Worm (Caenorhabditis elegans) whole organism, L2 larva: ENCODE results near the gene rhy-1.
A peak's percentile ranks its signal among the peaks of the same experiment; 100 is the strongest.

Experiments
- C34F6.9 ChIP-seq: fragments of 150-350 bp; optimal IDR thresholded peaks from 2 replicates; lab custom pipeline; 2014; ENCODE audit warnings: missing biosample characterization, missing genetic modification characterization
- F13H6.1 ChIP-seq: sonication (generic microtip); optimal IDR thresholded peaks from 2 replicates; lab custom pipeline; 2016; ENCODE audit warnings: missing genetic modification characterization, missing compliant biosample characterization
- R02D3.7 ChIP-seq: fragments of 150-350 bp; optimal IDR thresholded peaks from 2 replicates; lab custom pipeline; 2014; ENCODE audit warnings: missing biosample characterization, missing genetic modification characterization
- ZK546.5 ChIP-seq: sonication (generic microtip); optimal IDR thresholded peaks from 2 replicates; lab custom pipeline; 2017; ENCODE audit warnings: missing biosample characterization, missing genetic modification characterization
- alr-1 ChIP-seq: fragments of 150-350 bp; optimal IDR thresholded peaks from 2 replicates; lab custom pipeline; 2014; ENCODE audit warnings: missing biosample characterization, missing genetic modification characterization
- aly-2 ChIP-seq: fragments of 150-350 bp; optimal IDR thresholded peaks from 2 replicates; lab custom pipeline; 2014; ENCODE audit warnings: missing biosample characterization, missing genetic modification characterization
- ama-1 ChIP-seq: fragments of 150-350 bp; optimal IDR thresholded peaks from 2 replicates; lab custom pipeline; 2018; ENCODE audit warnings: inconsistent platforms
- blmp-1 ChIP-seq: sonication (generic microtip); optimal IDR thresholded peaks from 2 replicates; lab custom pipeline; 2017; ENCODE audit warnings: missing genetic modification characterization, mild to moderate bottlenecking, missing compliant biosample characterization, antibody characterized with exemption, moderate library complexity; ENCODE audit not compliant: insufficient read depth
- ceh-16 ChIP-seq: fragments of 150-350 bp; optimal IDR thresholded peaks from 2 replicates; lab custom pipeline; 2014; ENCODE audit warnings: missing biosample characterization, missing genetic modification characterization
- ceh-82 ChIP-seq: fragments of 150-350 bp; optimal IDR thresholded peaks from 2 replicates; lab custom pipeline; 2014; ENCODE audit warnings: missing biosample characterization, missing genetic modification characterization
- crh-2 ChIP-seq: sonication (generic microtip); optimal IDR thresholded peaks from 2 replicates; lab custom pipeline; 2017; ENCODE audit warnings: missing biosample characterization, missing genetic modification characterization
- dmd-4 ChIP-seq: sonication (generic microtip); optimal IDR thresholded peaks from 2 replicates; lab custom pipeline; 2017; ENCODE audit warnings: missing biosample characterization, missing genetic modification characterization
- egl-27 ChIP-seq: sonication (generic microtip); optimal IDR thresholded peaks from 3 replicates; lab custom pipeline; 2017; ENCODE audit warnings: missing biosample characterization, missing genetic modification reagents, missing genetic modification characterization
- elt-3 ChIP-seq: sonication (generic microtip); optimal IDR thresholded peaks from 2 replicates; lab custom pipeline; 2017; ENCODE audit warnings: missing biosample characterization, missing genetic modification characterization
- fos-1 ChIP-seq: fragments of 150-350 bp; optimal IDR thresholded peaks from 2 replicates; lab custom pipeline; 2014; ENCODE audit warnings: missing biosample characterization, missing genetic modification characterization
- gmeb-1 ChIP-seq: fragments of 150-350 bp; optimal IDR thresholded peaks from 2 replicates; lab custom pipeline; 2014; ENCODE audit warnings: missing biosample characterization, missing genetic modification characterization
- lin-11 ChIP-seq: fragments of 150-350 bp; sonication (generic microtip); optimal IDR thresholded peaks from 2 replicates; lab custom pipeline; 2014; ENCODE audit warnings: missing biosample characterization, missing genetic modification characterization, inconsistent platforms, mixed read lengths
- lin-13 ChIP-seq: fragments of 150-350 bp; optimal IDR thresholded peaks from 2 replicates; lab custom pipeline; 2014; ENCODE audit warnings: missing biosample characterization, missing genetic modification reagents, missing genetic modification characterization
- lin-39 ChIP-seq: fragments of 150-350 bp; optimal IDR thresholded peaks from 2 replicates; lab custom pipeline; 2014; ENCODE audit warnings: missing biosample characterization, missing genetic modification reagents, missing genetic modification characterization
- lsy-2 ChIP-seq, 2 experiments: fragments of 150-350 bp in 1 of 2; sonication (generic microtip) in 1 of 2; optimal IDR thresholded peaks; 2 replicates each; lab custom pipeline; 2014 to 2017; ENCODE audit warnings: missing biosample characterization in 2 of 2, missing genetic modification characterization in 2 of 2
- mbf-1 ChIP-seq: sonication (generic microtip); optimal IDR thresholded peaks from 2 replicates; lab custom pipeline; 2017; ENCODE audit warnings: missing biosample characterization, missing genetic modification characterization
- nhr-11 ChIP-seq: fragments of 150-350 bp; optimal IDR thresholded peaks from 2 replicates; lab custom pipeline; 2014; ENCODE audit warnings: missing biosample characterization, missing genetic modification characterization
- nhr-12 ChIP-seq: fragments of 150-350 bp; optimal IDR thresholded peaks from 2 replicates; lab custom pipeline; 2014; ENCODE audit warnings: missing biosample characterization, missing genetic modification characterization
- nhr-129 ChIP-seq: fragments of 150-350 bp; optimal IDR thresholded peaks from 2 replicates; lab custom pipeline; 2014; ENCODE audit warnings: missing biosample characterization, missing genetic modification characterization
- nhr-21 ChIP-seq: fragments of 150-350 bp; optimal IDR thresholded peaks from 2 replicates; lab custom pipeline; 2014; ENCODE audit warnings: missing biosample characterization, missing genetic modification characterization
- nhr-23 ChIP-seq: fragments of 150-350 bp; optimal IDR thresholded peaks from 2 replicates; lab custom pipeline; 2014; ENCODE audit warnings: missing biosample characterization, missing genetic modification reagents, missing genetic modification characterization
- nhr-25 ChIP-seq: fragments of 150-350 bp; sonication (generic microtip); optimal IDR thresholded peaks from 3 replicates; lab custom pipeline; 2014; ENCODE audit warnings: missing biosample characterization, missing genetic modification characterization
- nhr-77 ChIP-seq: fragments of 150-350 bp; optimal IDR thresholded peaks from 2 replicates; lab custom pipeline; 2014; ENCODE audit warnings: missing biosample characterization, missing genetic modification characterization
- peb-1 ChIP-seq: fragments of 150-350 bp; optimal IDR thresholded peaks from 2 replicates; lab custom pipeline; 2014; ENCODE audit warnings: missing biosample characterization, missing genetic modification characterization
- skn-1 ChIP-seq: sonication (generic microtip); optimal IDR thresholded peaks from 2 replicates; lab custom pipeline; 2017; ENCODE audit warnings: missing biosample characterization, missing genetic modification characterization
- sma-3 ChIP-seq: sonication (generic microtip); optimal IDR thresholded peaks from 2 replicates; lab custom pipeline; 2016; ENCODE audit warnings: missing genetic modification reagents, missing genetic modification characterization, missing compliant biosample characterization
- sma-9 ChIP-seq, 2 experiments: fragments of 150-350 bp in 1 of 2; sonication (generic microtip) in 1 of 2; optimal IDR thresholded peaks; 2 replicates each; lab custom pipeline; 2014 to 2016; ENCODE audit warnings: missing genetic modification characterization in 2 of 2, mild to moderate bottlenecking in 1 of 2, missing biosample characterization in 1 of 2, missing compliant biosample characterization in 1 of 2, missing genetic modification reagents in 1 of 2, moderate library complexity in 1 of 2
- unc-62 ChIP-seq: fragments of 150-350 bp; optimal IDR thresholded peaks from 2 replicates; lab custom pipeline; 2014; ENCODE audit warnings: missing biosample characterization, missing genetic modification reagents, missing genetic modification characterization
- ztf-1 ChIP-seq: fragments of 200-800 bp; sonication (Bioruptor generic); conservative IDR thresholded peaks from 2 replicates; pipeline ENCODE4 v1.3.6; 2022; ENCODE audit warnings: missing genetic modification characterization, missing compliant biosample characterization
- ztf-4 ChIP-seq: fragments of 150-350 bp; optimal IDR thresholded peaks from 2 replicates; lab custom pipeline; 2014; ENCODE audit warnings: missing biosample characterization, missing genetic modification characterization

The rhy-1 gene

DNA sequence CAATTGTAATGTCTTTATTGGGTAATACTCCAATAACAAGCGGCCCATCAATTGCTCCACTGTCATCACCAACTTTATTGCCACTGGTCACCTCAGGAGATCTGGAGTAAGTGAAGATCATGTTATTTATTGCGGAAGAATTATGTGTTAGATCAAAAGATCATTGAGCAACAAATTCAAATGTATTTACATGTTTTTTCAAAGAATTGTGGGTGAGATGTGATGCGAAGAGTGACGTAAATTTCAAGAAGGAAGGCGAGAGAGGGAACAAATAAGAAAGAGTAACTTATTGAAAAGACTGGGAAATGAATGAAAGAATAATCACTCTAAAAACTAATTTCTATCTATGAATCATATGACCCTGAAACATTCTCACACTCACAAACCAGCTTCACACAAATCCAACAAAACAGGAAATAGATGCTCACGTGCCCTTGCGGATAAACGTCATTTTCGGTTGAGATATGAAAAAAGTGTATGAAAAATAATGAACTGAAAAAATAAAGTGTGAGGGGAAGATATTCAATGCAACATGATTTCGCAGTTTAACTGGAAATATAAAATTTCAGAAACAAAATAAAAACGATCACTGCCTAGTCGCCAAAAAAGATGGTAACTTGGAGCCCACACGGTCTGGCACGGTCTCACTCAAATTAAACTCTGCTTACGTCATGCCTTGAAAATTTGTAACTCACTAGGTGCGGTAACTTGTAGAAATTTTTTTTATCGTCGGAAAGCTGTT, 40.2 kb upstream of the rhy-1 start:
- TF ChIP-seq blmp-1 (no peak), nhr-11 (tag; lab: Kevin White, UChicago) (no peak), ztf-4 (peak; percentile 25), lsy-2 (tag; optimal IDR thresholded peaks at IDR 0.05; lab: Kevin White, UChicago) (peak in 1 of 2 experiments; percentile 6), alr-1 (tag; lab: Kevin White, UChicago) (no peak), nhr-23 (tag; lab: Kevin White, UChicago) (no peak), lin-13 (GFP tag; lab: Kevin White, UChicago) (no peak), peb-1 (no peak), egl-27 (no peak), sma-9 (GFP tag; optimal IDR thresholded peaks at IDR 0.05; lab: Kevin White, UChicago) (peak; percentile 42), sma-9 (tag; optimal IDR thresholded peaks at IDR 0.05; lab: Kevin White, UChicago) (no peak), ztf-1 (no peak)

DNA sequence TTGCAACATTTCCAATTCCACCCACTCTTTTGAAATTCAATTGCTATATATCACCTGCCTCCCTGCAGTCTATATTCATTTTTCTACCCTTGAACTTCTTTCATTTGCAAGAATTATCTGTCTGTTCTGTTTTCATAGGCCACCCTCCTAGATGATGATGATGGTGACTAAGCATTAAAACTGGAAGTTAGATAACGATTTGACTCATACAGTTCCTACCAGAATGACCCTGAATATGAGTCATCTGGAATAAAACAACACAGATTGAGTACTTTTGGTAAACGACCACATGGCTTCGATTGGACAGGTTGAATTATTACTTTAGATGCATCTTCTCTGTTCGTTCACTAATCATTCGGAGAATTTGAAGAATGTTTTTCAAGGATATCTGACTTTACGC, 36.8 kb upstream of the rhy-1 start:
- TF ChIP-seq fos-1 (peak; percentile 50), dmd-4 (tag; lab: Kevin White, UChicago) (no peak), unc-62 (no peak), ZK546.5 (tag; lab: Kevin White, UChicago) (no peak), sma-3 (peak; percentile 51)
- TF ChIP-seq, all 48 proteins: peak for 2

DNA sequence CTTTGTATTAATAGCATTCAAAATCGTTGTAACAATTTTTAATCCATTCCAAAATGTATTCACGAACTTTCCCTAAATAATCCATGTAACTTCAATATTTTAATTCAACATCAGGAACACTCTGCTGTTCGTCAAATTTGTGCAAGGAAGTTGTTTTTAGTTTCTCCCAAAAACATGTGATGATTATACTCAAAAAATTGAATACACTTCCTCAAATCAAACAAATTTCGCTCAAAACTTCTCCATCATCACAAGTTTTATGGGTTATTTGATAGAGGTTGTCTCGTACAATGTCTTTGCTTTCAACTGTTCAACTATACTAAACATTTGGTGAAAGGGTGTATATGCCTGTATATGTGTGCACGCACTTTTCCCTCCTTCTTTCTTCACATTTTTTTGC, 36.2 kb upstream of the rhy-1 start:
- TF ChIP-seq F13H6.1 (tag; lab: Kevin White, UChicago) = no peak
- no peak for TF ChIP-seq nhr-77 (tag; lab: Kevin White, UChicago)
- no peak for TF ChIP-seq nhr-23 (tag; lab: Kevin White, UChicago)
- no peak for TF ChIP-seq nhr-12 (tag; lab: Kevin White, UChicago)
- TF ChIP-seq fos-1 = peak; percentile 48
- TF ChIP-seq lin-39 = no peak
- TF ChIP-seq alr-1 (tag; lab: Kevin White, UChicago) = no peak

DNA sequence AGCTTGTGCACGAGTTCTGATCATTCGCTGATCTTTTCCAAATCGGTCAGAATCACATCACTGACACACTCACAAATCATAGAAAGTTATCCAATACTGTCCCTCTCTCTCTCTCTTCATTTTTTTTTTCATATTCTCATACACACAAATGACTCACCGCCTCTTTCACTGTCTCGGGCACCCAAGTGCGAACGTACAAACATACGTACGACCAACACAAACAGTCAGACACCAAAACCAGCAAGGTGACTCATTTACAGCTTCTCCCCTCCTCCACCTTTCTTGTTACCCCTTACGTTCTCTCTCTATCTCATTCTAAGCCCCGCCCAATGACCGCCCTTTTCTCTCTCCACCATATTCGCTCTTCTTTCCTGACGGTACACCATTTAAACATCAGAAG, 34.2 kb upstream of the rhy-1 start:
- TF ChIP-seq crh-2 (tag; lab: Kevin White, UChicago) (no peak), blmp-1 (peak; percentile 16), fos-1 (peak; percentile 96)

DNA sequence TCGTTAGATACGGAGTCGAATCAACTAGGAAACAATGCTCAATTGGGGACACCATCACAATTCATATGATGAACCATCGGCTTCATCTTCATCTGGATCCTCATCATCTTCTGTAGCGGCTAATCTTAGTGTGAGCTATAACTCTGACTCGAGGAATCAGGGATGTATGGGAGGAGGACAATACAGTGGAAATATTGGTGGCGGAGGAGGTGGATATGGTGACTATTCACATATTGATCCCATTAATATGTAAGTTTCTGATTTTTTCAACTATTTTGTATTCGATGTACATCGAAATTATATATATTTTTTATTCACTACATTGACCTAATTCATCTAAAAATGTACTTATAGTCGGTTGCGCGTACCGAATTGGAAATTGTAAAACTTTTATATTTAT, 33.8 kb upstream of the rhy-1 start:
- TF ChIP-seq ama-1 (lab: Kevin White, UChicago) (peak; percentile 70), egl-27 (no peak)
- TF ChIP-seq, all 48 proteins: peak for 1

DNA sequence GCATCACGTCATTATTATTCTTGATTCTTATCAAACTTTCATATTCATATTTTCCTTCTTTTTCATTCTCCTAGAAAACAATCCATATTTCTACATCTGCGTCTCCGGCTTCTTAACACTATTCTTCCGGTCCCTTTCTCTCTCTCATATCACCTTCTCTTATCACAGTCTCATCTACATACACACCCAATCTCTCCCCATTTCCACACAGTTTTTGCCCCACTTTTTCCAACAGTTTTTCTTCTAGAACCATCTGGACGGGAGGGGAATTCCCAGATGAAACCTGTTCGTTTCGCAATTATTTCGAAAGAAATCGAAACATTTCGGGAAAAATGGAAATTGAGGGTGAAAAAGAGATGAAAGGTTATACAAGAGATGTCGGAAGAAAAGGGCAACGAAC, 33.0 kb upstream of the rhy-1 start:
- peak; percentile 49 for TF ChIP-seq sma-3
- no peak for TF ChIP-seq mbf-1
- no peak for TF ChIP-seq ceh-82 (tag; lab: Kevin White, UChicago)
- peak; percentile 42 for TF ChIP-seq sma-9 (GFP tag; optimal IDR thresholded peaks at IDR 0.05; lab: Kevin White, UChicago)
- no peak for TF ChIP-seq sma-9 (tag; optimal IDR thresholded peaks at IDR 0.05; lab: Kevin White, UChicago)
- no peak for TF ChIP-seq lin-13 (GFP tag; lab: Kevin White, UChicago)
- TF ChIP-seq nhr-21 (tag; lab: Kevin White, UChicago) = peak; percentile 83
- TF ChIP-seq lsy-2 (tag; optimal IDR thresholded peaks at IDR 0.05; lab: Kevin White, UChicago) = peak in 1 of 2 experiments; percentile 47
- peak; percentile 93 for TF ChIP-seq fos-1
- TF ChIP-seq skn-1 (tag; lab: Kevin White, UChicago) = no peak
- peak; percentile 61 for TF ChIP-seq ama-1 (lab: Kevin White, UChicago)
- TF ChIP-seq egl-27 = peak; percentile 63
- TF ChIP-seq C34F6.9 (tag; lab: Kevin White, UChicago) = peak; percentile 72
- TF ChIP-seq aly-2 (tag; lab: Kevin White, UChicago) = no peak
- TF ChIP-seq F13H6.1 (tag; lab: Kevin White, UChicago) = no peak
- peak; percentile 69 for TF ChIP-seq crh-2 (tag; lab: Kevin White, UChicago)
- TF ChIP-seq nhr-129 (tag; lab: Kevin White, UChicago) = peak; percentile 40
- TF ChIP-seq lin-11 (tag; lab: Kevin White, UChicago) = no peak
- no peak for TF ChIP-seq unc-62
- TF ChIP-seq blmp-1 = no peak
- no peak for TF ChIP-seq ceh-16 (tag; lab: Kevin White, UChicago)
- TF ChIP-seq peb-1 = no peak
- peak; percentile 49 for TF ChIP-seq gmeb-1 (tag; lab: Kevin White, UChicago)
- TF ChIP-seq ztf-1 = no peak
- TF ChIP-seq lin-39 = no peak
- TF ChIP-seq nhr-25 (tag; lab: Kevin White, UChicago) = peak; percentile 62
- no peak for TF ChIP-seq R02D3.7
- no peak for TF ChIP-seq elt-3 (tag; lab: Kevin White, UChicago)
- TF ChIP-seq, all 48 proteins: peak for 12
